Worm (Caenorhabditis elegans): ENCODE results near the gene selt-1.2.
A peak's percentile ranks its signal among the peaks of the same experiment; 100 is the strongest.

The selt-1.2 gene

ce11 chrV:10784011-10784410 lies 36.8 kb upstream of the selt-1.2 start, which contains the start of gene D1054.8:
Gene D1054.8 (plus strand): TSS chrV:10784311.
- no peak for TF ChIP-seq fos-1 (tag; optimal IDR thresholded peaks at IDR 0.05)
- no peak for TF ChIP-seq nhr-23 (tag; optimal IDR thresholded peaks at IDR 0.05)
- no peak for TF ChIP-seq nhr-25 (tag; optimal IDR thresholded peaks at IDR 0.05)
- no peak for TF ChIP-seq ceh-9 (tag; optimal IDR thresholded peaks at IDR 0.05)
- TF ChIP-seq pha-4 (tag; optimal IDR thresholded peaks at IDR 0.05), result peak; percentile 56

ce11 chrV:10776528-10777055 lies 29.4 kb upstream of the selt-1.2 start, which contains the start of gene D1054.5:
Gene D1054.5 (minus strand): TSS chrV:10776578.
- TF ChIP-seq elt-2 (tag; optimal IDR thresholded peaks at IDR 0.05) (peak; percentile 94), elt-3 (tag; optimal IDR thresholded peaks at IDR 0.05) (no peak), ceh-16 (tag; optimal IDR thresholded peaks at IDR 0.05) (no peak), ceh-9 (tag; optimal IDR thresholded peaks at IDR 0.05) (no peak), ceh-28 (tag; optimal IDR thresholded peaks at IDR 0.05) (peak; percentile 64), nhr-25 (tag; optimal IDR thresholded peaks at IDR 0.05) (no peak), ceh-82 (tag; optimal IDR thresholded peaks at IDR 0.05) (no peak), pqm-1 (tag; optimal IDR thresholded peaks at IDR 0.05) (peak; percentile 91), nhr-28 (tag; optimal IDR thresholded peaks at IDR 0.05) (no peak), tbx-2 (tag; optimal IDR thresholded peaks at IDR 0.05) (no peak), ama-1 (optimal IDR thresholded peaks at IDR 0.05) (no peak), sea-2 (GFP tag; optimal IDR thresholded peaks at IDR 0.05) (no peak), nhr-77 (tag; optimal IDR thresholded peaks at IDR 0.05) (no peak), nhr-237 (tag; optimal IDR thresholded peaks at IDR 0.05) (no peak), jun-1 (tag; optimal IDR thresholded peaks at IDR 0.05) (peak; percentile 80), pha-4 (tag; optimal IDR thresholded peaks at IDR 0.05) (peak; percentile 46), fos-1 (tag; optimal IDR thresholded peaks at IDR 0.05) (no peak)

- TF ChIP-seq pqm-1 (tag; optimal IDR thresholded peaks at IDR 0.05), result no peak
- no peak for TF ChIP-seq fkh-2 (tag; optimal IDR thresholded peaks at IDR 0.05)
These were observed 26.1 kb upstream of the selt-1.2 start for ce11 chrV:10773216-10773615.

- TF ChIP-seq nhr-12 (tag; optimal IDR thresholded peaks at IDR 0.05) (no peak), unc-39 (tag; optimal IDR thresholded peaks at IDR 0.05) (no peak), elt-1 (tag; optimal IDR thresholded peaks at IDR 0.05) (no peak), nhr-77 (tag; optimal IDR thresholded peaks at IDR 0.05) (no peak), R02D3.7 (tag; optimal IDR thresholded peaks at IDR 0.05) (no peak), hmg-11 (tag; optimal IDR thresholded peaks at IDR 0.05) (no peak), ztf-11 (tag; optimal IDR thresholded peaks at IDR 0.05) (no peak), ceh-16 (tag; optimal IDR thresholded peaks at IDR 0.05) (no peak), zag-1 (tag; optimal IDR thresholded peaks at IDR 0.05) (no peak), skn-1 (tag; optimal IDR thresholded peaks at IDR 0.05) (no peak), pqm-1 (tag; optimal IDR thresholded peaks at IDR 0.05) (no peak), nhr-237 (tag; optimal IDR thresholded peaks at IDR 0.05) (no peak), ztf-4 (tag; optimal IDR thresholded peaks at IDR 0.05) (no peak), nhr-11 (tag; optimal IDR thresholded peaks at IDR 0.05) (no peak), nhr-25 (tag; optimal IDR thresholded peaks at IDR 0.05) (no peak), ceh-82 (tag; optimal IDR thresholded peaks at IDR 0.05) (no peak), eor-1 (tag; optimal IDR thresholded peaks at IDR 0.05) (no peak), snpc-4 (tag; optimal IDR thresholded peaks at IDR 0.05) (no peak)
These were observed 24.2 kb upstream of the selt-1.2 start, which contains the start of gene D1054.3 for ce11 chrV:10771390-10771789. Gene D1054.3 (plus strand): TSS chrV:10771451.

ce11 chrV:10770026-10770425 lies 22.9 kb upstream of the selt-1.2 start, which contains the start of the genes D1054.1 and pas-2:
Gene D1054.1 (minus strand): TSS chrV:10770217.
Gene pas-2 (plus strand): TSS chrV:10770368.
- TF ChIP-seq pha-4 (tag; optimal IDR thresholded peaks at IDR 0.05), result peak; percentile 47
- no peak for TF ChIP-seq ama-1 (optimal IDR thresholded peaks at IDR 0.05)
- TF ChIP-seq zag-1 (tag; optimal IDR thresholded peaks at IDR 0.05), result no peak
- TF ChIP-seq pqm-1 (tag; optimal IDR thresholded peaks at IDR 0.05), result peak; percentile 1
- peak; percentile 20 for TF ChIP-seq lin-15B (tag; optimal IDR thresholded peaks at IDR 0.05)
- TF ChIP-seq lin-39 (tag; optimal IDR thresholded peaks at IDR 0.05), result peak; percentile 37
- peak; percentile 71 for TF ChIP-seq egl-5 (tag; optimal IDR thresholded peaks at IDR 0.05)
- no peak for TF ChIP-seq nhr-76 (tag; optimal IDR thresholded peaks at IDR 0.05)
- peak; percentile 49 for TF ChIP-seq snpc-4 (tag; optimal IDR thresholded peaks at IDR 0.05)
- TF ChIP-seq skn-1 (tag; optimal IDR thresholded peaks at IDR 0.05), result peak; percentile 83
- TF ChIP-seq elt-2 (tag; optimal IDR thresholded peaks at IDR 0.05), result peak; percentile 19

All from whole organism, L3 larva.